Fruit fly (Drosophila melanogaster): ENCODE measurements around the gene CG15023.

dm6 chr3L:4480764-4481163, 19.5 kb upstream of the CG15023 start:
- no peak for TF ChIP-seq EcR (GFP tag; optimal IDR thresholded peaks at IDR 0.05)
- TF ChIP-seq CG14655 (GFP tag; optimal IDR thresholded peaks at IDR 0.05) = no peak

Data from whole organism, pupa.